Comparison of ENCODE assay signal across 4 worm cellular contexts in the genomic region with DNA sequence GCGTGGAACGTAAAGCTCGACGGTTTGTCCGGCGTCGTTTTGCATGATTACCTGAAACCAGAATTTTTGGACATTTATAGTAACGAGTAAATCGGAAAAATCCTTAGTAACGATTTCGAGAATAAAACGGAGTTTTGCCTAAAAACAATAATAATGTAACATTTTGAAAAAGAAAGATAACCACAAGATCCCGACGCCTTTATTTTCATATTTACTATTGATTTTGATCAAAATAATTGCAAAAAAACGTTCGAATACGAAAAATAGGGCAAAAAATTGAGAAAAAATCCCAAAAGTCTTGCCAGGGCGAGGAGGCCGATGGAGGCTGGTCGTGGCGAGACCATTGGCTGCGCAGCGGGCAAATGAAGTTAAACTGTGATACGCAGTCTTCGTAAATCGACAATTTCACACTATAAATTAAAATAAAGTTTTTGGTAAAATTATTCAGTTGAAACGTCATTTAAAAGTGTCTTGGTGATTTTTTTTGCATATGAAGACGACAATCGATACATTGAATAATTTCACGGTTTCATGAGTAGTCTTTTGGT.
TF ChIP-seq lines count a peak whose summit lies in the region.

A gene (minus strand): TSS at position 51 of the 548 bp plus-strand sequence.

TF ChIP-seq in whole organism, L2 larva, 48 proteins besides CTCF, POLR2A, EP300 and RAD21 (continues in another document):
- no peak for TF ChIP-seq elt-3 (tag; optimal IDR thresholded peaks at IDR 0.05; lab: Kevin White, UChicago)
- TF ChIP-seq ceh-16 (tag; optimal IDR thresholded peaks at IDR 0.05; lab: Kevin White, UChicago) = peak; percentile 37
- TF ChIP-seq fos-1 (tag; optimal IDR thresholded peaks at IDR 0.05; lab: Kevin White, UChicago) = peak; percentile 66
- peak; percentile 43 for TF ChIP-seq blmp-1 (tag; optimal IDR thresholded peaks at IDR 0.05; lab: Kevin White, UChicago; ENCODE audit: insufficient read depth)
- TF ChIP-seq sma-9 (GFP tag; optimal IDR thresholded peaks at IDR 0.05; lab: Kevin White, UChicago) = peak; percentile 67
- no peak for TF ChIP-seq sma-9 (tag; optimal IDR thresholded peaks at IDR 0.05; lab: Kevin White, UChicago)
- peak; percentile 58 for TF ChIP-seq F13H6.1 (tag; optimal IDR thresholded peaks at IDR 0.05; lab: Kevin White, UChicago)
- no peak for TF ChIP-seq ceh-82 (tag; optimal IDR thresholded peaks at IDR 0.05; lab: Kevin White, UChicago)
- TF ChIP-seq zag-1 (tag; optimal IDR thresholded peaks at IDR 0.05; lab: Kevin White, UChicago) = peak; percentile 38
- TF ChIP-seq skn-1 (tag; optimal IDR thresholded peaks at IDR 0.05; lab: Kevin White, UChicago) = no peak
- TF ChIP-seq dmd-4 (tag; optimal IDR thresholded peaks at IDR 0.05; lab: Kevin White, UChicago) = no peak
- peak; percentile 87 for TF ChIP-seq C34F6.9 (tag; optimal IDR thresholded peaks at IDR 0.05; lab: Kevin White, UChicago)
- TF ChIP-seq mbf-1 (tag; optimal IDR thresholded peaks at IDR 0.05; lab: Kevin White, UChicago) = no peak
- peak; percentile 94 for TF ChIP-seq unc-55 (GFP tag; optimal IDR thresholded peaks at IDR 0.05; lab: Kevin White, UChicago)
- TF ChIP-seq unc-39 (tag; optimal IDR thresholded peaks at IDR 0.05; lab: Kevin White, UChicago) = no peak
- peak; percentile 91 for TF ChIP-seq lin-13 (GFP tag; optimal IDR thresholded peaks at IDR 0.05; lab: Kevin White, UChicago)
- peak; percentile 80 for TF ChIP-seq lin-11 (tag; optimal IDR thresholded peaks at IDR 0.05; lab: Kevin White, UChicago)
- TF ChIP-seq gmeb-1 (tag; optimal IDR thresholded peaks at IDR 0.05; lab: Kevin White, UChicago) = peak; percentile 82
- TF ChIP-seq nhr-77 (tag; optimal IDR thresholded peaks at IDR 0.05; lab: Kevin White, UChicago) = peak; percentile 46
- TF ChIP-seq egl-27 (tag; optimal IDR thresholded peaks at IDR 0.05; lab: Kevin White, UChicago) = peak; percentile 73
- no peak for TF ChIP-seq elt-1 (tag; optimal IDR thresholded peaks at IDR 0.05; lab: Kevin White, UChicago)

TF ChIP-seq in whole organism, L4 larva, 104 proteins besides CTCF, POLR2A, EP300 and RAD21 (continues in another document):
- TF ChIP-seq F49E8.2 (tag; optimal IDR thresholded peaks at IDR 0.05; lab: Kevin White, UChicago; ENCODE audit: borderline replicate concordance) (no peak), zip-11 (GFP tag; IDR thresholded peaks at IDR 0.05; lab: Robert Waterston, UW) (no peak), lin-38 (GFP tag; IDR thresholded peaks at IDR 0.05; lab: Robert Waterston, UW) (peak; percentile 74), dmd-9 (GFP tag; IDR thresholded peaks at IDR 0.05; lab: Robert Waterston, UW) (no peak), nhr-42 (GFP tag; IDR thresholded peaks at IDR 0.05; lab: Robert Waterston, UW) (no peak), cey-2 (tag; optimal IDR thresholded peaks at IDR 0.05; lab: Kevin White, UChicago; ENCODE audit: borderline replicate concordance, insufficient read depth) (no peak), ama-1 (optimal IDR thresholded peaks at IDR 0.05; lab: Kevin White, UChicago) (no peak), nhr-77 (tag; optimal IDR thresholded peaks at IDR 0.05; lab: Kevin White, UChicago) (peak; percentile 64), nhr-102 (tag; optimal IDR thresholded peaks at IDR 0.05; lab: Kevin White, UChicago) (peak; percentile 15), F26F4.8 (GFP tag; conservative IDR thresholded peaks at IDR 0.05; lab: Robert Waterston, UW) (no peak), Y5F2A.4 (GFP tag; optimal IDR thresholded peaks at IDR 0.05; lab: Kevin White, UChicago) (no peak), mep-1 (tag; optimal IDR thresholded peaks at IDR 0.05; lab: Kevin White, UChicago) (peak; percentile 82), zfp-3 (GFP tag; conservative IDR thresholded peaks at IDR 0.05; lab: Robert Waterston, UW) (no peak), nhr-28 (tag; optimal IDR thresholded peaks at IDR 0.05; lab: Kevin White, UChicago) (peak; percentile 72), mxl-3 (GFP tag; optimal IDR thresholded peaks at IDR 0.05; lab: Kevin White, UChicago) (no peak), daf-12 (tag; optimal IDR thresholded peaks at IDR 0.05; lab: Kevin White, UChicago) (no peak), snpc-1.2 (GFP tag; IDR thresholded peaks at IDR 0.05; lab: Robert Waterston, UW) (no peak), Y105C5A.15 (GFP tag; IDR thresholded peaks at IDR 0.05; lab: Robert Waterston, UW) (no peak), fkh-10 (GFP tag; optimal IDR thresholded peaks at IDR 0.05; lab: Kevin White, UChicago) (peak; percentile 9), unc-39 (tag; optimal IDR thresholded peaks at IDR 0.05; lab: Kevin White, UChicago) (no peak), madf-5 (GFP tag; IDR thresholded peaks at IDR 0.05; lab: Robert Waterston, UW) (no peak), ceh-82 (tag; optimal IDR thresholded peaks at IDR 0.05; lab: Kevin White, UChicago) (no peak), hif-1 (tag; optimal IDR thresholded peaks at IDR 0.05; lab: Kevin White, UChicago) (peak in 1 of 2 experiments; percentile 63)

TF ChIP-seq in whole organism, late embryonic, 69 proteins besides CTCF, POLR2A, EP300 and RAD21 (continues in another document):
- TF ChIP-seq sox-4 (tag; optimal IDR thresholded peaks at IDR 0.05; lab: Kevin White, UChicago) (no peak), pha-2 (tag; optimal IDR thresholded peaks at IDR 0.05; lab: Kevin White, UChicago) (peak; percentile 20), K09A11.1 (tag; optimal IDR thresholded peaks at IDR 0.05; lab: Kevin White, UChicago; ENCODE audit: insufficient read depth) (no peak), ceh-34 (tag; optimal IDR thresholded peaks at IDR 0.05; lab: Kevin White, UChicago) (peak; percentile 47), nhr-232 (tag; optimal IDR thresholded peaks at IDR 0.05; lab: Kevin White, UChicago) (no peak), ceh-6 (GFP tag; optimal IDR thresholded peaks at IDR 0.05; lab: Kevin White, UChicago) (no peak), sox-2 (GFP tag; IDR thresholded peaks at IDR 0.05; lab: Robert Waterston, UW) (no peak), mec-3 (tag; optimal IDR thresholded peaks at IDR 0.05; lab: Kevin White, UChicago; ENCODE audit: borderline replicate concordance) (no peak), pros-1 (tag; optimal IDR thresholded peaks at IDR 0.05; lab: Kevin White, UChicago) (no peak), unc-42 (tag; optimal IDR thresholded peaks at IDR 0.05; lab: Kevin White, UChicago) (peak; percentile 88), elt-2 (tag; optimal IDR thresholded peaks at IDR 0.05; lab: Kevin White, UChicago) (peak; percentile 21), hlh-8 (tag; optimal IDR thresholded peaks at IDR 0.05; lab: Kevin White, UChicago) (no peak), hlh-15 (tag; optimal IDR thresholded peaks at IDR 0.05; lab: Kevin White, UChicago) (no peak), C38D4.7 (GFP tag; optimal IDR thresholded peaks at IDR 0.05; lab: Kevin White, UChicago) (no peak), tbx-2 (tag; optimal IDR thresholded peaks at IDR 0.05; lab: Kevin White, UChicago) (peak; percentile 69), tbx-7 (tag; optimal IDR thresholded peaks at IDR 0.05; lab: Kevin White, UChicago) (no peak), rnt-1 (tag; optimal IDR thresholded peaks at IDR 0.05; lab: Kevin White, UChicago) (peak; percentile 19), ref-2 (tag; optimal IDR thresholded peaks at IDR 0.05; lab: Kevin White, UChicago) (peak; percentile 11), pax-1 (tag; optimal IDR thresholded peaks at IDR 0.05; lab: Kevin White, UChicago) (no peak), nfya-1 (tag; optimal IDR thresholded peaks at IDR 0.05; lab: Kevin White, UChicago) (peak; percentile 81), zip-5 (tag; optimal IDR thresholded peaks at IDR 0.05; lab: Kevin White, UChicago) (no peak), unc-55 (GFP tag; optimal IDR thresholded peaks at IDR 0.05; lab: Kevin White, UChicago) (peak; percentile 32), pqm-1 (tag; optimal IDR thresholded peaks at IDR 0.05; lab: Kevin White, UChicago) (no peak), ets-4 (tag; optimal IDR thresholded peaks at IDR 0.05; lab: Kevin White, UChicago) (no peak)

TF ChIP-seq in whole organism, mixed stage, embryonic, 35 proteins besides CTCF, POLR2A, EP300 and RAD21:
- TF ChIP-seq unc-62 (GFP tag; optimal IDR thresholded peaks at IDR 0.05; lab: Kevin White, UChicago) (peak; percentile 3), flh-1 (GFP tag; optimal IDR thresholded peaks at IDR 0.05; lab: Kevin White, UChicago) (no peak), nhr-237 (tag; optimal IDR thresholded peaks at IDR 0.05; lab: Kevin White, UChicago) (peak; percentile 85), unc-120 (tag; optimal IDR thresholded peaks at IDR 0.05; lab: Kevin White, UChicago; ENCODE audit: poor library complexity, severe bottlenecking) (peak; percentile 6), lsy-2 (tag; optimal IDR thresholded peaks at IDR 0.05; lab: Kevin White, UChicago) (peak; percentile 82), ceh-39 (tag; optimal IDR thresholded peaks at IDR 0.05; lab: Kevin White, UChicago) (peak; percentile 73), M03D4.4 (tag; optimal IDR thresholded peaks at IDR 0.05; lab: Kevin White, UChicago) (no peak), lin-13 (tag; optimal IDR thresholded peaks at IDR 0.05; lab: Kevin White, UChicago) (peak; percentile 16), sptf-1 (tag; optimal IDR thresholded peaks at IDR 0.05; lab: Kevin White, UChicago) (peak; percentile 26), pha-4 (tag; optimal IDR thresholded peaks at IDR 0.05; lab: Kevin White, UChicago) (peak; percentile 54), ces-1 (GFP tag; optimal IDR thresholded peaks at IDR 0.05; lab: Kevin White, UChicago) (peak; percentile 92), mep-1 (tag; optimal IDR thresholded peaks at IDR 0.05; lab: Kevin White, UChicago) (peak; percentile 87), nhr-12 (tag; optimal IDR thresholded peaks at IDR 0.05; lab: Kevin White, UChicago) (no peak)
